Worm (Caenorhabditis elegans): ENCODE results near the gene F11D11.4.

ce11 chrV:18786694-18787093, 25.5 kb downstream of the F11D11.4 start, which contains the start of gene Y17D7B.3:
- TF ChIP-seq gmeb-2 (tag; optimal IDR thresholded peaks at IDR 0.05) = no peak
- TF ChIP-seq hlh-6 (tag; optimal IDR thresholded peaks at IDR 0.05) = no peak
- TF ChIP-seq pqm-1 (tag; optimal IDR thresholded peaks at IDR 0.05) = no peak
- no peak for TF ChIP-seq nhr-11 (tag; optimal IDR thresholded peaks at IDR 0.05)
- TF ChIP-seq hlh-30 (tag; optimal IDR thresholded peaks at IDR 0.05; ENCODE audit: insufficient read depth) = no peak
- TF ChIP-seq dve-1 (tag; optimal IDR thresholded peaks at IDR 0.05) = no peak
- no peak for TF ChIP-seq T23F11.4 (GFP tag; optimal IDR thresholded peaks at IDR 0.05)
- TF ChIP-seq npax-4 (tag; optimal IDR thresholded peaks at IDR 0.05) = no peak
- no peak for TF ChIP-seq ama-1 (optimal IDR thresholded peaks at IDR 0.05)
- no peak for TF ChIP-seq syd-9 (tag; optimal IDR thresholded peaks at IDR 0.05)
